Fruit fly (Drosophila melanogaster): ENCODE results near the gene CG14130.

Gene CG14130

DNA sequence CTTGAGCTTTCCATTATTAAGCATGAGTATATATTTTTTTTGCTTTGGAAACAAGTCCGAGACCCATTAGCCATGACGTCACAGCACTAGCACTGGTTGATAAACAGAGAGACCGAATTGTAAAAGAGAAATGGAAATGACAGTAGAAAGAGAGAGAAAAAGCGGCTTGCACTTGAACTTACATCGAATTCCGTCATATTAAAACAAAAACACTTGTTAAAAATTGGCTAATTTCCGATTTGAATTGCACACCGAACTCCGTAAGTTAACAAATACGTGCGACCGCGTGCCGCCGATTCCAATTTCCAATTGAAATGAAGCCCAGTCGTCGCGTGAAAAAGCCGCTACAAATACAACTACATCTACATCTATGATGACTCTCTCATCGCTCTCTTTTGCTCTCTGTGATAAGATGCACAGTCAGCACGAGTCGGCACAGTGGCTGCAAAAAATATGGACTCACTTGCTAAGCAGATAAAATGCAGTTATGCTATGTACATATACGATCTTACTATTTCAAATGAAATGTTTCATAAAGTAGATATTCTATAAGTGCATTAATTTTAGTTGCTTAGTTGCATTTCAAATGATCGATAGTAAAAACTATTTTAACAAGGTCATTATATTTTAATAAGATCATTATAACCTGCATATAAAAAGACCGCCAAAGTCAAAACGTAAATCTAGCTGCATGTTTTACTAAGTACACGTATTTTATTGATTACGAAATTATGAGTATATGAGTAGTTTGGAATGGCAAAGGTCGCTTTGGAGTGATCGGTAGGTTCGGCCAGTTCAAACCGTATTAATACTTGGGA lies 4.6 kb downstream of the CG14130 start (continued):
- TF ChIP-seq Mrtf (GFP tag; IDR thresholded peaks at IDR 0.05) (no peak), ato (GFP tag; IDR thresholded peaks at IDR 0.05; ENCODE audit: partially characterized antibody) (no peak), trh (GFP tag; optimal IDR thresholded peaks at IDR 0.05) (no peak), CG18619 (GFP tag; optimal IDR thresholded peaks at IDR 0.05) (peak; percentile 19), HLHmδ (GFP tag; optimal IDR thresholded peaks at IDR 0.05) (peak; percentile 62), phol (tag; optimal IDR thresholded peaks at IDR 0.05) (peak; percentile 19), CG12391 (tag; optimal IDR thresholded peaks at IDR 0.05) (peak; percentile 51), pnt (GFP tag; optimal IDR thresholded peaks at IDR 0.05) (no peak), CG2120 (GFP tag; optimal IDR thresholded peaks at IDR 0.05) (peak; percentile 63), fd102C (GFP tag; optimal IDR thresholded peaks at IDR 0.05) (no peak), HLH3B (GFP tag; IDR thresholded peaks at IDR 0.05) (peak; percentile 42; the same call in 1 of the 2 replicates), CG10959 (GFP tag; IDR thresholded peaks at IDR 0.05) (no peak), Eip74EF (GFP tag; optimal IDR thresholded peaks at IDR 0.05) (peak in 1 of 2 experiments; percentile 47), sc (optimal IDR thresholded peaks at IDR 0.05) (no peak), sc (GFP tag; optimal IDR thresholded peaks at IDR 0.05) (no peak), CrebB (tag; optimal IDR thresholded peaks at IDR 0.05) (peak; percentile 63), CG4404 (GFP tag; IDR thresholded peaks at IDR 0.05) (no peak), CG18262 (tag; optimal IDR thresholded peaks at IDR 0.05) (peak; percentile 24), CG7839 (tag; optimal IDR thresholded peaks at IDR 0.05) (peak; percentile 59), ftz-f1 (GFP tag; optimal IDR thresholded peaks at IDR 0.05) (no peak), CG8388 (GFP tag; optimal IDR thresholded peaks at IDR 0.05) (peak; percentile 100), CHES-1-like (GFP tag; optimal IDR thresholded peaks at IDR 0.05) (no peak), az2 (GFP tag; optimal IDR thresholded peaks at IDR 0.05) (peak; percentile 9), CG9932 (GFP tag; IDR thresholded peaks at IDR 0.05) (peak; percentile 55), CG6765 (GFP tag; optimal IDR thresholded peaks at IDR 0.05) (peak; percentile 4), Awh (GFP tag; IDR thresholded peaks at IDR 0.05) (0 out of 2 replicates have a peak, but pooled peaks have one; percentile 6), inv (GFP tag; IDR thresholded peaks at IDR 0.05; ENCODE audit: partially characterized antibody) (no peak), CG18599 (GFP tag; optimal IDR thresholded peaks at IDR 0.05) (peak; percentile 28), CG15601 (tag; optimal IDR thresholded peaks at IDR 0.05) (peak; percentile 63), NC2α (GFP tag; optimal IDR thresholded peaks at IDR 0.05) (no peak), Med (GFP tag) (peak; percentile 79), Hmr (GFP tag; optimal IDR thresholded peaks at IDR 0.05) (peak; percentile 29), kah (GFP tag; optimal IDR thresholded peaks at IDR 0.05) (peak; percentile 44), HHEX (GFP tag; optimal IDR thresholded peaks at IDR 0.05) (peak; percentile 0), Vsx1 (GFP tag; optimal IDR thresholded peaks at IDR 0.05) (peak; percentile 73), E2f2 (GFP tag; IDR thresholded peaks at IDR 0.05) (peak; percentile 32; the same call in 1 of the 2 replicates), Myb (GFP tag; optimal IDR thresholded peaks at IDR 0.05) (no peak), CG3726 (GFP tag; IDR thresholded peaks at IDR 0.05) (peak; percentile 8; the same call in 1 of the 3 replicates), CG6689 (GFP tag; IDR thresholded peaks at IDR 0.05) (no peak), onecut (GFP tag; IDR thresholded peaks at IDR 0.05) (peak; percentile 52), kay (GFP tag; optimal IDR thresholded peaks at IDR 0.05) (peak; percentile 69), CG34224 (GFP tag; IDR thresholded peaks at IDR 0.05; ENCODE audit: partially characterized antibody) (no peak), her (GFP tag; optimal IDR thresholded peaks at IDR 0.05) (peak; percentile 21), MTF-1 (GFP tag; optimal IDR thresholded peaks at IDR 0.05; ENCODE audit: borderline replicate concordance) (no peak), CG9797 (GFP tag; optimal IDR thresholded peaks at IDR 0.05) (no peak), Ptx1 (GFP tag; IDR thresholded peaks at IDR 0.05) (peak; percentile 33; the same call in 1 of the 2 replicates), CG31441 (GFP tag; IDR thresholded peaks at IDR 0.05) (0 out of 2 replicates have a peak, but pooled peaks have one; percentile 12), CkIIα-i1 (GFP tag; IDR thresholded peaks at IDR 0.05) (no peak), Tbp (GFP tag; optimal IDR thresholded peaks at IDR 0.05) (no peak)

Data from whole organism, embryonic.